Worm (Caenorhabditis elegans): ENCODE results near the gene E04F6.6.

DNA sequence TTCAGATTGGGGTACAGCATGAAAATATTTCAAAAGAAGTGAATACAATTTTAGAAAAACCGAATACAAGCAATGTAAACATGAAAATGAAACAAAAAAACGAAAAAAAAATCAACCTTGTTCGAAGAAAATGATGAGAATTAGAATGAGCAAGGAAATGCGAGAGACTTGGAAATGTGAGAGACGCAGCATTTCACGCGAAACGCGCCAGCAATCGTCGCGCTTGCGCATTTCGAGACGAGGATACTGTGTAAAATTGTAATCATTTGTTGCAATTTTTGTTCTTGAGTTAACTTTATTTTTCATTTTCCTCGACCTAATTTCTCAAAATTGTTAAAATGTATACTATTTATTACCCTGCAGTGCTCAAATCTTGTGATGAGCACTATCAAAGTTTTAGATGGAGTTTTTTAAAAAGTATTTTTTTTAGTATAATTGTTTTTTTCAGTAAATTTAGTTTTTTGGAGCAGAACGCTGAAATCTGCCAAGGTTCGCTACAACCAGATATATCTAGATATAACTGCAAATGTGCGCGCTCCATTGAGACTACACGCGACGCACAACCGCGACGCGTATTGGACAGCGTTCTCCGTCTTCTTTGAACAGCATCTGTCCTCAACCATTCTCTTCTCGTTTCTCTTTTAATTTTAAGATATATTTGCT is 47.3 kb downstream of the E04F6.6 start, which contains the start of gene fust-1:
- peak; percentile 88 for TF ChIP-seq zip-4 (GFP tag; optimal IDR thresholded peaks at IDR 0.05)
- TF ChIP-seq nhr-76 (tag; optimal IDR thresholded peaks at IDR 0.05), result no peak
- TF ChIP-seq C34B4.2 (tag; optimal IDR thresholded peaks at IDR 0.05), result peak; percentile 50
- peak; percentile 97 for TF ChIP-seq lin-14 (GFP tag; optimal IDR thresholded peaks at IDR 0.05)
